Fruit fly (Drosophila melanogaster): Measurements from ENCODE around the gene csw.

The csw gene

dm6 chrX:2094072-2094761 lies at the start of gene csw (continued):
- no peak for TF ChIP-seq CG1233 (GFP tag; optimal IDR thresholded peaks at IDR 0.05)
- TF ChIP-seq HLH4C (GFP tag; IDR thresholded peaks at IDR 0.05; ENCODE audit: partially characterized antibody) = no peak
- TF ChIP-seq Max (GFP tag; optimal IDR thresholded peaks at IDR 0.05) = no peak
- peak; percentile 91 for TF ChIP-seq CG31365 (tag; optimal IDR thresholded peaks at IDR 0.05)
- peak; percentile 65 for TF ChIP-seq dm (GFP tag; optimal IDR thresholded peaks at IDR 0.05)
- TF ChIP-seq inv (GFP tag; IDR thresholded peaks at IDR 0.05; ENCODE audit: partially characterized antibody) = 0 out of 2 replicates have a peak, but pooled peaks have one; percentile 16
- no peak for TF ChIP-seq CG14667 (GFP tag; IDR thresholded peaks at IDR 0.05)
- TF ChIP-seq CG10321 (GFP tag; IDR thresholded peaks at IDR 0.05) = 0 out of 2 replicates have a peak, but pooled peaks have one; percentile 5
- no peak for TF ChIP-seq CG10147 (GFP tag; optimal IDR thresholded peaks at IDR 0.05)
- 0 out of 4 replicates have a peak, but pooled peaks have one; percentile 23 for TF ChIP-seq chinmo (GFP tag; IDR thresholded peaks at IDR 0.05; ENCODE audit: partially characterized antibody)
- TF ChIP-seq repo (GFP tag; optimal IDR thresholded peaks at IDR 0.05) = no peak
- no peak for TF ChIP-seq nerfin-2 (GFP tag; IDR thresholded peaks at IDR 0.05; ENCODE audit: partially characterized antibody)
- TF ChIP-seq CG8388 (GFP tag; optimal IDR thresholded peaks at IDR 0.05) = no peak
- TF ChIP-seq CG8924 (tag; optimal IDR thresholded peaks at IDR 0.05) = peak; percentile 48
- no peak for TF ChIP-seq CG6854 (GFP tag; optimal IDR thresholded peaks at IDR 0.05)
- TF ChIP-seq NC2α (GFP tag; optimal IDR thresholded peaks at IDR 0.05) = no peak
- peak; percentile 0 for TF ChIP-seq abd-A (tag; optimal IDR thresholded peaks at IDR 0.05)
- no peak for TF ChIP-seq CG3838 (GFP tag; optimal IDR thresholded peaks at IDR 0.05)
- no peak for TF ChIP-seq hth (optimal IDR thresholded peaks at IDR 0.05)
- TF ChIP-seq CG1024 (GFP tag; IDR thresholded peaks at IDR 0.05) = no peak
- TF ChIP-seq CG5953 (GFP tag; IDR thresholded peaks at IDR 0.05) = no peak
- TF ChIP-seq seq (GFP tag; IDR thresholded peaks at IDR 0.05) = 0 out of 2 replicates have a peak, but pooled peaks have one; percentile 26
- TF ChIP-seq fd64A (GFP tag; optimal IDR thresholded peaks at IDR 0.05) = no peak
- peak; percentile 44 for TF ChIP-seq shn (GFP tag; optimal IDR thresholded peaks at IDR 0.05)
- TF ChIP-seq CG8478 (optimal IDR thresholded peaks at IDR 0.05) = peak; percentile 91
- TF ChIP-seq zf30C (GFP tag; optimal IDR thresholded peaks at IDR 0.05) = no peak
- TF ChIP-seq Hsf (GFP tag; optimal IDR thresholded peaks at IDR 0.05) = peak; percentile 57
- no peak for TF ChIP-seq TFAM (GFP tag; optimal IDR thresholded peaks at IDR 0.05)
- 0 out of 3 replicates have a peak, but pooled peaks have one; percentile 21 for TF ChIP-seq CG11456 (GFP tag; IDR thresholded peaks at IDR 0.05)
- peak; percentile 24 for TF ChIP-seq CG18764 (GFP tag; optimal IDR thresholded peaks at IDR 0.05)
- TF ChIP-seq CG6175 (GFP tag; IDR thresholded peaks at IDR 0.05) = no peak
- TF ChIP-seq CG6654 (GFP tag; optimal IDR thresholded peaks at IDR 0.05) = no peak
- no peak for TF ChIP-seq CG14965 (GFP tag; optimal IDR thresholded peaks at IDR 0.05; ENCODE audit: borderline replicate concordance)
- peak; percentile 40; the same call in 1 of the 2 replicates for TF ChIP-seq CG17328 (GFP tag; IDR thresholded peaks at IDR 0.05)
- peak; percentile 20 for TF ChIP-seq CG6254 (GFP tag; optimal IDR thresholded peaks at IDR 0.05)
- TF ChIP-seq wek (GFP tag; optimal IDR thresholded peaks at IDR 0.05) = no peak
- peak; percentile 35 for TF ChIP-seq sd (tag; optimal IDR thresholded peaks at IDR 0.05)
- TF ChIP-seq CG7745 (tag; optimal IDR thresholded peaks at IDR 0.05) = no peak
- TF ChIP-seq CG7271 (tag; optimal IDR thresholded peaks at IDR 0.05) = no peak
- TF ChIP-seq CG2678 (tag; optimal IDR thresholded peaks at IDR 0.05) = peak; percentile 15
- TF ChIP-seq CG33557 (GFP tag; optimal IDR thresholded peaks at IDR 0.05) = no peak
- TF ChIP-seq CG10274 (GFP tag; optimal IDR thresholded peaks at IDR 0.05) = no peak
- peak; percentile 76 for TF ChIP-seq slbo (GFP tag; IDR thresholded peaks at IDR 0.05)
- TF ChIP-seq E2f2 (GFP tag; IDR thresholded peaks at IDR 0.05) = peak; percentile 83
- TF ChIP-seq dan (GFP tag; IDR thresholded peaks at IDR 0.05) = no peak
- TF ChIP-seq dpn (GFP tag; optimal IDR thresholded peaks at IDR 0.05) = peak; percentile 59 to 62
- TF ChIP-seq sens (GFP tag) = peak; percentile 76
- TF ChIP-seq Xbp1 (GFP tag; optimal IDR thresholded peaks at IDR 0.05) = peak; percentile 40
- TF ChIP-seq HLHmδ (GFP tag; optimal IDR thresholded peaks at IDR 0.05) = no peak
- peak; percentile 90 for TF ChIP-seq Ets65A (GFP tag)

Measured in whole organism, embryonic.